Fruit fly (Drosophila melanogaster) whole organism, wandering third instar larva: Measurements from ENCODE around the gene CG32026.

ENCODE experiments used
- Abd-B ChIP-seq: fragments of >200 bp; optimal IDR thresholded peaks from 2 replicates; lab custom pipeline; 2017; ENCODE audit warnings: missing biosample characterization, missing genetic modification characterization
- CG32264 ChIP-seq: fragments of 200-800 bp; sonication (Bioruptor generic); optimal IDR thresholded peaks from 2 replicates; lab custom pipeline; 2016; ENCODE audit warnings: missing biosample characterization, missing genetic modification characterization
- CG9705 ChIP-seq: fragments of 200-800 bp; sonication (Bioruptor generic); optimal IDR thresholded peaks from 2 replicates; lab custom pipeline; 2018; ENCODE audit warnings: missing biosample characterization, mild to moderate bottlenecking, missing genetic modification characterization
- CrebA ChIP-seq: fragments of 200-800 bp; sonication (Bioruptor generic); optimal IDR thresholded peaks from 2 replicates; lab custom pipeline; 2016; ENCODE audit warnings: missing biosample characterization, mild to moderate bottlenecking, missing genetic modification characterization, borderline replicate concordance
- Dfd ChIP-seq: fragments of >200 bp; optimal IDR thresholded peaks from 2 replicates; lab custom pipeline; 2017; ENCODE audit warnings: missing biosample characterization, missing genetic modification characterization
- Dif ChIP-seq: fragments of 200-275, 200-300 bp; sonication (Bioruptor generic); optimal IDR thresholded peaks from 2 replicates; lab custom pipeline; 2018; ENCODE audit warnings: missing biosample characterization, missing genetic modification characterization; ENCODE audit not compliant: partially characterized antibody
- GATAd ChIP-seq: sonication (Bioruptor generic); optimal IDR thresholded peaks from 2 replicates; lab custom pipeline; 2016; ENCODE audit warnings: missing biosample characterization, missing genetic modification characterization
- HLH106 ChIP-seq: fragments of 200-800 bp; optimal IDR thresholded peaks from 3 replicates; lab custom pipeline; 2019; ENCODE audit warnings: missing biosample characterization, mild to moderate bottlenecking, missing genetic modification characterization, moderate library complexity
- Hnf4 ChIP-seq: fragments of 200-800 bp; sonication (Bioruptor generic); optimal IDR thresholded peaks from 2 replicates; lab custom pipeline; 2016; ENCODE audit warnings: missing biosample characterization, mild to moderate bottlenecking, missing genetic modification characterization
- Hr78 ChIP-seq: fragments of >200 bp; optimal IDR thresholded peaks from 2 replicates; lab custom pipeline; 2017; ENCODE audit warnings: missing biosample characterization, missing genetic modification characterization
- Hr83 ChIP-seq: fragments of 200-300 bp; sonication (Bioruptor generic); optimal IDR thresholded peaks from 2 replicates; lab custom pipeline; 2016; ENCODE audit warnings: missing biosample characterization, mild to moderate bottlenecking, missing genetic modification characterization, moderate library complexity; ENCODE audit not compliant: poor library complexity, severe bottlenecking
- Jra ChIP-seq: sonication (Bioruptor generic); optimal IDR thresholded peaks from 2 replicates; lab custom pipeline; 2016; ENCODE audit warnings: missing biosample characterization, missing genetic modification characterization
- Mio ChIP-seq: sonication (Bioruptor generic); optimal IDR thresholded peaks from 2 replicates; lab custom pipeline; 2016; ENCODE audit warnings: missing biosample characterization, missing genetic modification characterization
- Myc ChIP-seq: fragments of >200 bp; optimal IDR thresholded peaks from 2 replicates; lab custom pipeline; 2017
- N ChIP-seq: fragments of >200 bp; optimal IDR thresholded peaks from 2 replicates; lab custom pipeline; 2018; ENCODE audit warnings: missing biosample characterization, missing external identifiers, missing genetic modification characterization
- OdsH ChIP-seq: fragments of 200-800 bp; sonication (Bioruptor generic); optimal IDR thresholded peaks from 2 replicates; lab custom pipeline; 2016; ENCODE audit warnings: missing biosample characterization, mild to moderate bottlenecking, missing genetic modification characterization
- Rel ChIP-seq, 2 experiments: fragments of 200-800 bp; sonication (Bioruptor generic) in 1 of 2; optimal IDR thresholded peaks; 2 replicates in 1 of 2; 3 replicates in 1 of 2; lab custom pipeline; 2016 to 2019; ENCODE audit warnings: mild to moderate bottlenecking in 2 of 2, missing biosample characterization in 2 of 2, missing genetic modification characterization in 2 of 2, moderate library complexity in 1 of 2
- Sp1 ChIP-seq: fragments of 200-800 bp; sonication (Bioruptor generic); optimal IDR thresholded peaks from 3 replicates; lab custom pipeline; 2019; ENCODE audit warnings: missing biosample characterization, mild to moderate bottlenecking, missing genetic modification characterization, moderate library complexity
- Vsx2 ChIP-seq: fragments of 200-300, 225-300 bp; sonication (Bioruptor generic); optimal IDR thresholded peaks from 2 replicates; lab custom pipeline; 2018; ENCODE audit warnings: missing biosample characterization, missing genetic modification characterization; ENCODE audit not compliant: partially characterized antibody
- br ChIP-seq: fragments of 200-800 bp; sonication (Bioruptor generic); optimal IDR thresholded peaks from 2 replicates; lab custom pipeline; 2016; ENCODE audit warnings: missing biosample characterization, missing genetic modification characterization
- brk ChIP-seq: fragments of 200-800 bp; sonication (Bioruptor generic); optimal IDR thresholded peaks from 2 replicates; lab custom pipeline; 2016; ENCODE audit warnings: missing biosample characterization, mild to moderate bottlenecking, missing genetic modification characterization
- dl ChIP-seq, 2 experiments: fragments of 175-275, 200-275 bp in 1 of 2; fragments of 200-275 bp in 1 of 2; sonication (Bioruptor generic); optimal IDR thresholded peaks; lab custom pipeline; 2018; ENCODE audit warnings: mild to moderate bottlenecking in 2 of 2, missing biosample characterization in 2 of 2, missing genetic modification characterization in 2 of 2, moderate library complexity in 2 of 2; ENCODE audit not compliant: partially characterized antibody in 2 of 2, insufficient read depth in 1 of 2
- dmrt93B ChIP-seq: fragments of 200-800 bp; sonication (Bioruptor generic); optimal IDR thresholded peaks from 2 replicates; lab custom pipeline; 2018; ENCODE audit warnings: missing biosample characterization, mild to moderate bottlenecking, missing genetic modification characterization
- dsf ChIP-seq: sonication (Bioruptor generic); optimal IDR thresholded peaks from 2 replicates; lab custom pipeline; 2016; ENCODE audit warnings: missing biosample characterization, missing genetic modification characterization, borderline replicate concordance
- ey ChIP-seq: fragments of 200-800 bp; sonication (Bioruptor generic); optimal IDR thresholded peaks from 2 replicates; lab custom pipeline; 2016; ENCODE audit warnings: missing biosample characterization, missing genetic modification characterization
- foxo ChIP-seq, 2 experiments: fragments of 200-800 bp; sonication (Bioruptor generic); optimal IDR thresholded peaks; 2 replicates in 1 of 2; 3 replicates in 1 of 2; lab custom pipeline; 2016 to 2017; ENCODE audit warnings: missing biosample characterization in 2 of 2, missing genetic modification characterization in 2 of 2
- fru ChIP-seq: fragments of 200-800 bp; sonication (Bioruptor generic); optimal IDR thresholded peaks from 3 replicates; lab custom pipeline; 2016; ENCODE audit warnings: missing biosample characterization, mild to moderate bottlenecking, missing genetic modification characterization
- h ChIP-seq: fragments of 200-800 bp; sonication (Bioruptor generic); optimal IDR thresholded peaks from 3 replicates; lab custom pipeline; 2016; ENCODE audit warnings: missing biosample characterization, mild to moderate bottlenecking, missing genetic modification characterization
- jim ChIP-seq: fragments of 175-275, 200-325 bp; sonication (Bioruptor generic); optimal IDR thresholded peaks from 2 replicates; lab custom pipeline; 2016; ENCODE audit warnings: missing biosample characterization, mild to moderate bottlenecking, missing genetic modification characterization
- lola ChIP-seq: fragments of >200 bp; optimal IDR thresholded peaks from 2 replicates; lab custom pipeline; 2017; ENCODE audit warnings: missing biosample characterization, missing genetic modification characterization
- pan ChIP-seq: fragments of >200 bp; optimal IDR thresholded peaks from 2 replicates; lab custom pipeline; 2017
- psq ChIP-seq: fragments of 200-800 bp; sonication (Bioruptor generic); optimal IDR thresholded peaks from 3 replicates; lab custom pipeline; 2017; ENCODE audit warnings: missing biosample characterization, mild to moderate bottlenecking, missing genetic modification characterization, moderate library complexity
- rgr ChIP-seq: fragments of 200-800 bp; sonication (Bioruptor generic); optimal IDR thresholded peaks from 3 replicates; lab custom pipeline; 2016; ENCODE audit warnings: missing biosample characterization, mild to moderate bottlenecking, missing genetic modification characterization
- sage ChIP-seq: fragments of 200-800 bp; sonication (Bioruptor generic); optimal IDR thresholded peaks from 2 replicates; lab custom pipeline; 2016; ENCODE audit warnings: missing biosample characterization, mild to moderate bottlenecking, missing genetic modification characterization
- sv ChIP-seq: fragments of 200-800 bp; sonication (Bioruptor generic); optimal IDR thresholded peaks from 3 replicates; lab custom pipeline; 2016; ENCODE audit warnings: missing biosample characterization, missing genetic modification characterization
- tai ChIP-seq: sonication (Bioruptor generic); optimal IDR thresholded peaks from 2 replicates; lab custom pipeline; 2016; ENCODE audit warnings: missing biosample characterization, missing genetic modification characterization
- usp ChIP-seq: fragments of >200 bp; optimal IDR thresholded peaks from 2 replicates; lab custom pipeline; 2017; ENCODE audit warnings: missing biosample characterization, missing genetic modification characterization
- woc ChIP-seq: sonication (Bioruptor generic); optimal IDR thresholded peaks from 2 replicates; lab custom pipeline; 2016; ENCODE audit warnings: missing biosample characterization, mild to moderate bottlenecking, missing genetic modification characterization

The CG32026 gene

dm6 chr3L:8839563-8840425 lies 3.5 kb downstream of the CG32026 start:
- no peak for TF ChIP-seq usp (GFP tag; lab: Kevin White, UChicago)
- no peak for TF ChIP-seq CG32264
- no peak for TF ChIP-seq Myc (lab: Kevin White, UChicago)
- no peak for TF ChIP-seq CG9705 (GFP tag; lab: Kevin White, UChicago)
- no peak for TF ChIP-seq Mio (GFP tag; lab: Kevin White, UChicago)
- peak; percentile 42 for TF ChIP-seq Hnf4
- peak; percentile 71 for TF ChIP-seq h (GFP tag; lab: Kevin White, UChicago)
- TF ChIP-seq Sp1 (GFP tag; lab: Kevin White, UChicago) = peak; percentile 69
- peak; percentile 88 for TF ChIP-seq woc (GFP tag; lab: Kevin White, UChicago)
- TF ChIP-seq HLH106 (tag; lab: Kevin White, UChicago) = peak; percentile 61
- peak; percentile 50 for TF ChIP-seq ey (GFP tag; lab: Kevin White, UChicago)
- TF ChIP-seq sage (GFP tag; lab: Kevin White, UChicago) = no peak
- peak; percentile 41 for TF ChIP-seq OdsH (GFP tag; lab: Kevin White, UChicago)
- TF ChIP-seq rgr (GFP tag; lab: Kevin White, UChicago) = peak; percentile 37
- TF ChIP-seq fru (GFP tag; lab: Kevin White, UChicago) = peak; percentile 67
- peak; percentile 52 for TF ChIP-seq psq (GFP tag; lab: Kevin White, UChicago)
- no peak for TF ChIP-seq Hr78
- no peak for TF ChIP-seq GATAd
- peak; percentile 58 for TF ChIP-seq br (GFP tag; lab: Kevin White, UChicago)
- TF ChIP-seq N (GFP tag; lab: Kevin White, UChicago) = no peak
- no peak for TF ChIP-seq jim (GFP tag; lab: Kevin White, UChicago)
- TF ChIP-seq Vsx2 (GFP tag; lab: Kevin White, UChicago) = no peak
- peak; percentile 43 for TF ChIP-seq dmrt93B (GFP tag; lab: Kevin White, UChicago)
- no peak for TF ChIP-seq dsf (GFP tag; lab: Kevin White, UChicago)
- TF ChIP-seq lola (GFP tag; lab: Kevin White, UChicago) = no peak
- TF ChIP-seq Rel (GFP tag; optimal IDR thresholded peaks at IDR 0.05; lab: Kevin White, UChicago) = peak; percentile 52
- peak; percentile 54 for TF ChIP-seq Rel (tag; optimal IDR thresholded peaks at IDR 0.05; lab: Kevin White, UChicago)
- TF ChIP-seq tai (GFP tag; lab: Kevin White, UChicago) = no peak
- TF ChIP-seq brk = peak; percentile 34
- TF ChIP-seq Jra (GFP tag; lab: Kevin White, UChicago) = peak; percentile 39
- TF ChIP-seq dl (GFP tag; optimal IDR thresholded peaks at IDR 0.05; lab: Kevin White, UChicago; ENCODE audit: insufficient read depth in 1 of 2, partially characterized antibody in 2 of 2) = no peak
- TF ChIP-seq CrebA = no peak
- no peak for TF ChIP-seq Dfd (GFP tag; lab: Kevin White, UChicago)
- no peak for TF ChIP-seq sv (GFP tag; lab: Kevin White, UChicago)
- TF ChIP-seq Dif = no peak
- TF ChIP-seq Hr83 = no peak
- no peak for TF ChIP-seq Abd-B (GFP tag; lab: Kevin White, UChicago)
- peak in 1 of 2 experiments; percentile 66 for TF ChIP-seq foxo (GFP tag; optimal IDR thresholded peaks at IDR 0.05; lab: Kevin White, UChicago)
- no peak for TF ChIP-seq pan (lab: Kevin White, UChicago)

DNA sequence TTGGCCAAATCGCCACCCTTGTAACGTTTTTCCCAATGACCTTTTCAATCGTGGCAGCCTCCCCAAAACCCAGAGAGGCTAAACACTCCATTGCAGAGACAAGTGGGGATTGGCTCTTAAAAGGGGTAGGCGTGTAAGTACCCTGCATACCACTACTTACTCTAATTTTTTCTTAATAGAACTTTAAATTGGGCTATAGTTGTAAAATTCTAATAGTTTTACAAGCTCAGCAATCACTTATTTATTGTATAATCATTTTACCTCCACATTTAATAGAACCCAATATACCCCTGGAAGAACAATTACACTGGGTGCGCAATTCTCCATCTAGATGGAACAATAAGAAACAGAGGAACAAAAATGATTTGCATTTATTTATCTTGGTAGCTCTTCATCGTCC lies 5.5 kb downstream of the CG32026 start:
- no peak for TF ChIP-seq Dif
- TF ChIP-seq rgr (GFP tag; lab: Kevin White, UChicago) = peak; percentile 70
- no peak for TF ChIP-seq dl (GFP tag; optimal IDR thresholded peaks at IDR 0.05; lab: Kevin White, UChicago; ENCODE audit: insufficient read depth in 1 of 2, partially characterized antibody in 2 of 2)
- TF ChIP-seq ey (GFP tag; lab: Kevin White, UChicago) = peak; percentile 67
- TF ChIP-seq HLH106 (tag; lab: Kevin White, UChicago) = peak; percentile 60
- peak; percentile 27 for TF ChIP-seq br (GFP tag; lab: Kevin White, UChicago)
- peak in 1 of 2 experiments; percentile 74 for TF ChIP-seq foxo (GFP tag; optimal IDR thresholded peaks at IDR 0.05; lab: Kevin White, UChicago)
- TF ChIP-seq Rel (GFP tag; optimal IDR thresholded peaks at IDR 0.05; lab: Kevin White, UChicago) = no peak
- TF ChIP-seq Rel (tag; optimal IDR thresholded peaks at IDR 0.05; lab: Kevin White, UChicago) = no peak
- no peak for TF ChIP-seq jim (GFP tag; lab: Kevin White, UChicago)
- no peak for TF ChIP-seq Hr78
- TF ChIP-seq fru (GFP tag; lab: Kevin White, UChicago) = peak; percentile 66
- TF ChIP-seq CG32264 = no peak
- no peak for TF ChIP-seq Dfd (GFP tag; lab: Kevin White, UChicago)
- TF ChIP-seq Mio (GFP tag; lab: Kevin White, UChicago) = no peak
- no peak for TF ChIP-seq Hr83
- peak; percentile 76 for TF ChIP-seq h (GFP tag; lab: Kevin White, UChicago)
- peak; percentile 23 for TF ChIP-seq Hnf4
- TF ChIP-seq woc (GFP tag; lab: Kevin White, UChicago) = peak; percentile 42
- TF ChIP-seq Sp1 (GFP tag; lab: Kevin White, UChicago) = peak; percentile 26
- TF ChIP-seq tai (GFP tag; lab: Kevin White, UChicago) = no peak
- TF ChIP-seq usp (GFP tag; lab: Kevin White, UChicago) = no peak
- TF ChIP-seq psq (GFP tag; lab: Kevin White, UChicago) = peak; percentile 41
- peak; percentile 67 for TF ChIP-seq OdsH (GFP tag; lab: Kevin White, UChicago)
- peak; percentile 38 for TF ChIP-seq sv (GFP tag; lab: Kevin White, UChicago)
- no peak for TF ChIP-seq CG9705 (GFP tag; lab: Kevin White, UChicago)
